Worm (Caenorhabditis elegans): ENCODE measurements around the gene F31D4.2.
A peak's percentile ranks its signal among the peaks of the same experiment; 100 is the strongest.

Gene F31D4.2

DNA sequence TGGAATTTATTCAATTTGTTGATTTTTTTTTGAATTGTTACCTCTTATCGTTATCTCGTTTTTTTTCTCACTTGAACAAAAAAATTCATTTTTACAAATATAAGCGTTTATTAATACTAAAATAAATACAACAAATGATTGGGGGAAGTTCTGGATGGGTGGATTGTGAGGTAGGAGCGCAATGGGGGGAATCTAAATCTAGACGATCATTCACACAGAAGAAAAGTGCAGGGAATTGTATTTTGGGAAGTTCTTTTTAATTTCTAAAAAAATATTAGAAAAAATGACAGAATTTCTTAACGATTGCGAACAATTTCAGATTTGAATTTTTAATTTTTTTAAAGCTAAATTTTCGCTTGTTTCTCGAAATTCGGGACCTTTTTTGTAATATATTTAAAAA lies 3.9 kb downstream of the F31D4.2 start:
- no peak for TF ChIP-seq zag-1 (tag; optimal IDR thresholded peaks at IDR 0.05)
- TF ChIP-seq ceh-82 (tag; optimal IDR thresholded peaks at IDR 0.05) = no peak
- no peak for TF ChIP-seq ceh-9 (tag; optimal IDR thresholded peaks at IDR 0.05)
- no peak for TF ChIP-seq elt-2 (tag; optimal IDR thresholded peaks at IDR 0.05)
- no peak for TF ChIP-seq daf-12 (tag; optimal IDR thresholded peaks at IDR 0.05)
- no peak for TF ChIP-seq R02D3.7 (tag; optimal IDR thresholded peaks at IDR 0.05)
- no peak for TF ChIP-seq snpc-4 (tag; optimal IDR thresholded peaks at IDR 0.05)
- no peak for TF ChIP-seq lin-39 (tag; optimal IDR thresholded peaks at IDR 0.05)

DNA sequence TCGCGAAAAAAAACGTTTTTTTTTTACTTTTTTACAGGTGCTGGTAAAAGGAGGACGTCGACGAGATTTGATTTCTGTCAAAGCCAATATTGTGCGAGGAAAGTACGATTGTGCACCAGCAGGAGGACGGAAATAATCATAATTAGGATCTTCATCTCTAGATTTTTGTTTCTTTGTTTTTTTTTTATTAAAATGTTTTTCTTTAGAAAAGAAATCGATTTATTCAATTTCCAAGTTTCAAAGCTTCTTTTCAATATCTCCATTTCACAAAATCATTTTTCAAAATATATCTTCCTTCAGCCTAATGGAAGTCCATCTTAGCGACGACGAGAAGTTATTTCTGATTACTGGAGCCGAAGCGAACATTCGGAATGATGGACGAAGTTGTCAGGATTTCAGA lies 6.8 kb downstream of the F31D4.2 start, which contains the start of gene exos-7:
Gene exos-7 (plus strand): TSS at position 301 of the 400 bp plus-strand sequence.
- TF ChIP-seq lsy-12 (tag; optimal IDR thresholded peaks at IDR 0.05) (no peak), fkh-2 (tag; optimal IDR thresholded peaks at IDR 0.05) (no peak), pha-4 (tag; optimal IDR thresholded peaks at IDR 0.05) (no peak), ceh-9 (tag; optimal IDR thresholded peaks at IDR 0.05) (no peak), mml-1 (tag; optimal IDR thresholded peaks at IDR 0.05) (no peak), nhr-23 (tag; optimal IDR thresholded peaks at IDR 0.05) (no peak), unc-39 (tag; optimal IDR thresholded peaks at IDR 0.05) (no peak), nfya-1 (tag; optimal IDR thresholded peaks at IDR 0.05; ENCODE audit: insufficient read depth) (no peak)

DNA sequence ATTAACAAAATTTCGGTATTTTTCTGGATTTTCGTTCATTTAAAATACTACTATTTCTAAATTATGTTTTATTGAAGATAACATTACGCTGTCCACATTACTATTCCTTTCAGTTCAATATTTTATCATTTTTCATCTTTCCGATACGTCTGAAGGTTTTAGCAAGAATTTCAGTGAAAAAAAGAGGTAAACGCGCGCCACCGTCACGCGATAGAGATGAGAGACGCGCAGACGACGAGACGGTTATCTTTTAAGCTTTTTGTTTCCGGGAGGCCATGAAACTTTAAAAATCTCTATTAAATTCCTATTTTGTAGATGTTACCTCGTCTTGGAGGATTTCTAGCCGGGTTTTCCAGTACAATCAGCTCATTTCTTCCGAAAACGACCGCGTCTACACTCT lies 7.6 kb downstream of the F31D4.2 start, which contains the start of gene mrps-12:
Gene mrps-12 (plus strand): TSS at position 316 of the 400 bp plus-strand sequence.
- TF ChIP-seq mml-1 (tag; optimal IDR thresholded peaks at IDR 0.05) (no peak), ceh-28 (tag; optimal IDR thresholded peaks at IDR 0.05) (peak; percentile 36), lin-15B (tag; optimal IDR thresholded peaks at IDR 0.05) (peak; percentile 34), nfya-1 (tag; optimal IDR thresholded peaks at IDR 0.05; ENCODE audit: insufficient read depth) (peak; percentile 46), nhr-25 (tag; optimal IDR thresholded peaks at IDR 0.05) (no peak)

DNA sequence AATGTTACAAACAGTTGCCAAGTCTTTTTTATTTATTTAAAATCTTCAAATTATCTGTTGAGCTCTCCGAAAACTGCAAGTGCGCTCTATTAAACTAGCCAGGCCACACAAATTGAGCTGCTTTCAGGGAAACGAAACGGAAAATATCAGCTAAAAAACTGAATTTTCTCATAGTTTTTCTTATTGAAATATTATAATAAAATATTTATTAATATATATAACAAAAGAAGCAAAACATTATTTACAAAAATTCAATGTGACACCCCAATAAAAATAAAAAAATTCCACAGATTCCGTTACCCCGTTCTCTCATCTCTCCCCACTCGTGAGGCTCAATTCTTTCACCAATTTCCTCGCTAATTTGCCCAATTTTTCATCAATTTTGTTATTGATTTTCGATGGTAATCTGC lies 12.8 kb downstream of the F31D4.2 start:
- TF ChIP-seq ceh-28 (tag; optimal IDR thresholded peaks at IDR 0.05) (no peak), zag-1 (tag; optimal IDR thresholded peaks at IDR 0.05) (no peak), skn-1 (tag; optimal IDR thresholded peaks at IDR 0.05) (no peak), nhr-12 (tag; optimal IDR thresholded peaks at IDR 0.05) (no peak), pha-4 (tag; optimal IDR thresholded peaks at IDR 0.05) (peak; percentile 35), egl-5 (tag; optimal IDR thresholded peaks at IDR 0.05) (no peak), fkh-2 (tag; optimal IDR thresholded peaks at IDR 0.05) (no peak), lin-15B (tag; optimal IDR thresholded peaks at IDR 0.05) (peak; percentile 10), elt-1 (tag; optimal IDR thresholded peaks at IDR 0.05) (no peak), fos-1 (tag; optimal IDR thresholded peaks at IDR 0.05) (no peak), R02D3.7 (tag; optimal IDR thresholded peaks at IDR 0.05) (no peak), hmg-11 (tag; optimal IDR thresholded peaks at IDR 0.05) (peak; percentile 34), aly-2 (tag; optimal IDR thresholded peaks at IDR 0.05) (no peak), nhr-43 (tag; optimal IDR thresholded peaks at IDR 0.05; ENCODE audit: poor library complexity, severe bottlenecking) (no peak), elt-2 (tag; optimal IDR thresholded peaks at IDR 0.05) (no peak)

ce11 chrV:20831867-20832266 lies 13.5 kb downstream of the F31D4.2 start:
- TF ChIP-seq elt-2 (tag; optimal IDR thresholded peaks at IDR 0.05) (peak; percentile 74), ama-1 (optimal IDR thresholded peaks at IDR 0.05) (no peak), pqm-1 (tag; optimal IDR thresholded peaks at IDR 0.05) (peak; percentile 75), jun-1 (tag; optimal IDR thresholded peaks at IDR 0.05) (peak; percentile 2), pha-4 (tag; optimal IDR thresholded peaks at IDR 0.05) (peak; percentile 83)

ce11 chrV:20830409-20830808 lies 14.9 kb downstream of the F31D4.2 start:
- TF ChIP-seq ceh-9 (tag; optimal IDR thresholded peaks at IDR 0.05) = no peak
- TF ChIP-seq fkh-2 (tag; optimal IDR thresholded peaks at IDR 0.05) = no peak
- no peak for TF ChIP-seq pha-4 (tag; optimal IDR thresholded peaks at IDR 0.05)
- no peak for TF ChIP-seq daf-12 (tag; optimal IDR thresholded peaks at IDR 0.05)
- TF ChIP-seq nhr-12 (tag; optimal IDR thresholded peaks at IDR 0.05) = no peak
- TF ChIP-seq nhr-43 (tag; optimal IDR thresholded peaks at IDR 0.05; ENCODE audit: poor library complexity, severe bottlenecking) = no peak
- no peak for TF ChIP-seq hmg-11 (tag; optimal IDR thresholded peaks at IDR 0.05)
- no peak for TF ChIP-seq mml-1 (tag; optimal IDR thresholded peaks at IDR 0.05)
- TF ChIP-seq ceh-28 (tag; optimal IDR thresholded peaks at IDR 0.05) = no peak
- no peak for TF ChIP-seq fos-1 (tag; optimal IDR thresholded peaks at IDR 0.05)
- TF ChIP-seq elt-1 (tag; optimal IDR thresholded peaks at IDR 0.05) = no peak
- no peak for TF ChIP-seq ceh-16 (tag; optimal IDR thresholded peaks at IDR 0.05)
- TF ChIP-seq R02D3.7 (tag; optimal IDR thresholded peaks at IDR 0.05) = no peak
- TF ChIP-seq tbx-2 (tag; optimal IDR thresholded peaks at IDR 0.05) = no peak

Data from whole organism, L3 larva.